Worm (Caenorhabditis elegans) whole organism, L3 larva: ENCODE data around the gene mbl-1.

Experiments used
- R02D3.7 ChIP-seq: fragments of 150-350 bp; optimal IDR thresholded peaks from 2 replicates; lab custom pipeline; 2014; ENCODE audit warnings: missing biosample characterization, missing genetic modification characterization
- ZK546.5 ChIP-seq: sonication (generic microtip); optimal IDR thresholded peaks from 2 replicates; lab custom pipeline; 2017; ENCODE audit warnings: missing biosample characterization, missing genetic modification characterization
- aly-2 ChIP-seq: fragments of 150-350 bp; optimal IDR thresholded peaks from 2 replicates; lab custom pipeline; 2014; ENCODE audit warnings: missing biosample characterization, missing genetic modification characterization
- ama-1 ChIP-seq: fragments of 150-350 bp; optimal IDR thresholded peaks from 2 replicates; lab custom pipeline; 2018
- ceh-16 ChIP-seq: sonication (generic microtip); optimal IDR thresholded peaks from 2 replicates; lab custom pipeline; 2017; ENCODE audit warnings: missing biosample characterization, missing genetic modification characterization
- ceh-28 ChIP-seq: fragments of 150-350 bp; optimal IDR thresholded peaks from 2 replicates; lab custom pipeline; 2014; ENCODE audit warnings: missing biosample characterization, missing genetic modification reagents, missing genetic modification characterization
- ceh-82 ChIP-seq: fragments of 150-350 bp; optimal IDR thresholded peaks from 2 replicates; lab custom pipeline; 2014; ENCODE audit warnings: missing biosample characterization, missing genetic modification characterization
- ceh-9 ChIP-seq: sonication (generic microtip); optimal IDR thresholded peaks from 2 replicates; lab custom pipeline; 2018; ENCODE audit warnings: missing biosample characterization, missing genetic modification characterization
- daf-12 ChIP-seq: fragments of 150-350 bp; optimal IDR thresholded peaks from 2 replicates; lab custom pipeline; 2014; ENCODE audit warnings: missing biosample characterization, missing genetic modification reagents, missing genetic modification characterization
- egl-5 ChIP-seq: fragments of 150-350 bp; optimal IDR thresholded peaks from 2 replicates; lab custom pipeline; 2017; ENCODE audit warnings: missing biosample characterization, missing genetic modification reagents, missing genetic modification characterization, inconsistent platforms
- elt-1 ChIP-seq: fragments of 150-350 bp; optimal IDR thresholded peaks from 2 replicates; lab custom pipeline; 2014; ENCODE audit warnings: missing biosample characterization, missing genetic modification characterization
- elt-2 ChIP-seq: sonication (generic microtip); optimal IDR thresholded peaks from 2 replicates; lab custom pipeline; 2016; ENCODE audit warnings: missing genetic modification reagents, mild to moderate bottlenecking, missing genetic modification characterization, missing compliant biosample characterization
- elt-3 ChIP-seq, 3 experiments: fragments of 150-350 bp in 1 of 3; sonication (generic microtip) in 2 of 3; optimal IDR thresholded peaks; 2 replicates in 2 of 3; 4 replicates in 1 of 3; lab custom pipeline; 2014 to 2017; ENCODE audit warnings: missing biosample characterization in 3 of 3, missing genetic modification characterization in 3 of 3
- fkh-10 ChIP-seq: sonication (generic microtip); optimal IDR thresholded peaks from 2 replicates; lab custom pipeline; 2017; ENCODE audit warnings: missing biosample characterization, missing genetic modification reagents, missing genetic modification characterization
- fkh-2 ChIP-seq: fragments of 150-350 bp; optimal IDR thresholded peaks from 2 replicates; lab custom pipeline; 2014; ENCODE audit warnings: missing biosample characterization, missing genetic modification reagents, missing genetic modification characterization
- hmg-11 ChIP-seq: sonication (generic microtip); optimal IDR thresholded peaks from 2 replicates; lab custom pipeline; 2016; ENCODE audit warnings: missing genetic modification characterization, missing compliant biosample characterization
- jun-1 ChIP-seq: fragments of 150-350 bp; optimal IDR thresholded peaks from 2 replicates; lab custom pipeline; 2014; ENCODE audit warnings: missing biosample characterization, missing genetic modification reagents, missing genetic modification characterization
- lin-15B ChIP-seq: fragments of 150-350 bp; optimal IDR thresholded peaks from 2 replicates; lab custom pipeline; 2014; ENCODE audit warnings: missing biosample characterization, missing genetic modification characterization
- lin-39 ChIP-seq: fragments of 150-350 bp; optimal IDR thresholded peaks from 2 replicates; lab custom pipeline; 2018; ENCODE audit warnings: missing biosample characterization, missing genetic modification reagents, missing genetic modification characterization
- lsy-12 ChIP-seq: sonication (generic microtip); optimal IDR thresholded peaks from 2 replicates; lab custom pipeline; 2016; ENCODE audit warnings: mild to moderate bottlenecking, missing genetic modification characterization, missing compliant biosample characterization
- mdl-1 ChIP-seq: fragments of 150-350 bp; optimal IDR thresholded peaks from 2 replicates; lab custom pipeline; 2014; ENCODE audit warnings: missing biosample characterization, missing genetic modification characterization
- nfya-1 ChIP-seq: sonication (generic microtip); optimal IDR thresholded peaks from 2 replicates; lab custom pipeline; 2017; ENCODE audit warnings: missing genetic modification characterization, mild to moderate bottlenecking, missing compliant biosample characterization, antibody characterized with exemption, moderate library complexity; ENCODE audit not compliant: insufficient read depth
- nhr-11 ChIP-seq: fragments of 150-350 bp; optimal IDR thresholded peaks from 2 replicates; lab custom pipeline; 2014; ENCODE audit warnings: missing biosample characterization, missing genetic modification characterization
- nhr-12 ChIP-seq: fragments of 150-350 bp; optimal IDR thresholded peaks from 2 replicates; lab custom pipeline; 2014; ENCODE audit warnings: missing biosample characterization, missing genetic modification characterization
- nhr-23 ChIP-seq: fragments of 150-350 bp; optimal IDR thresholded peaks from 2 replicates; lab custom pipeline; 2014; ENCODE audit warnings: missing biosample characterization, missing genetic modification reagents, missing genetic modification characterization
- nhr-237 ChIP-seq: fragments of 150-350 bp; optimal IDR thresholded peaks from 2 replicates; lab custom pipeline; 2014; ENCODE audit warnings: missing biosample characterization, missing genetic modification characterization
- nhr-25 ChIP-seq: sonication (generic microtip); optimal IDR thresholded peaks from 2 replicates; lab custom pipeline; 2017; ENCODE audit warnings: missing biosample characterization, missing genetic modification characterization
- nhr-67 ChIP-seq: fragments of 150-350 bp; optimal IDR thresholded peaks from 2 replicates; lab custom pipeline; 2014; ENCODE audit warnings: missing biosample characterization, missing genetic modification characterization
- nhr-76 ChIP-seq: fragments of 150-350 bp; sonication (generic microtip); optimal IDR thresholded peaks from 5 replicates; lab custom pipeline; 2014; ENCODE audit warnings: missing biosample characterization, missing genetic modification characterization
- nhr-77 ChIP-seq: fragments of 150-350 bp; optimal IDR thresholded peaks from 2 replicates; lab custom pipeline; 2014; ENCODE audit warnings: missing biosample characterization, missing genetic modification characterization
- pha-4 ChIP-seq: fragments of 150-350 bp; optimal IDR thresholded peaks from 2 replicates; lab custom pipeline; 2014; ENCODE audit warnings: missing biosample characterization, missing genetic modification reagents, missing genetic modification characterization
- pqm-1 ChIP-seq: fragments of 150-350 bp; optimal IDR thresholded peaks from 2 replicates; lab custom pipeline; 2017; ENCODE audit warnings: missing biosample characterization, missing genetic modification characterization, inconsistent platforms
- skn-1 ChIP-seq: fragments of 150-350 bp; optimal IDR thresholded peaks from 2 replicates; lab custom pipeline; 2014; ENCODE audit warnings: missing biosample characterization, missing genetic modification characterization
- snpc-4 ChIP-seq: fragments of 150-350 bp; optimal IDR thresholded peaks from 2 replicates; lab custom pipeline; 2014; ENCODE audit warnings: missing biosample characterization, missing genetic modification characterization
- tbx-2 ChIP-seq: sonication (generic microtip); optimal IDR thresholded peaks from 2 replicates; lab custom pipeline; 2016; ENCODE audit warnings: mild to moderate bottlenecking, missing genetic modification characterization, missing compliant biosample characterization
- unc-39 ChIP-seq: sonication (generic microtip); optimal IDR thresholded peaks from 4 replicates; lab custom pipeline; 2017; ENCODE audit warnings: missing biosample characterization, missing genetic modification characterization
- zag-1 ChIP-seq: fragments of 150-350 bp; optimal IDR thresholded peaks from 2 replicates; lab custom pipeline; 2014; ENCODE audit warnings: missing biosample characterization, missing genetic modification characterization
- ztf-11 ChIP-seq: fragments of 150-350 bp; optimal IDR thresholded peaks from 2 replicates; lab custom pipeline; 2014; ENCODE audit warnings: missing biosample characterization, missing genetic modification characterization
- ztf-4 ChIP-seq: fragments of 150-350 bp; optimal IDR thresholded peaks from 2 replicates; lab custom pipeline; 2014; ENCODE audit warnings: missing biosample characterization, missing genetic modification characterization

The mbl-1 gene

DNA sequence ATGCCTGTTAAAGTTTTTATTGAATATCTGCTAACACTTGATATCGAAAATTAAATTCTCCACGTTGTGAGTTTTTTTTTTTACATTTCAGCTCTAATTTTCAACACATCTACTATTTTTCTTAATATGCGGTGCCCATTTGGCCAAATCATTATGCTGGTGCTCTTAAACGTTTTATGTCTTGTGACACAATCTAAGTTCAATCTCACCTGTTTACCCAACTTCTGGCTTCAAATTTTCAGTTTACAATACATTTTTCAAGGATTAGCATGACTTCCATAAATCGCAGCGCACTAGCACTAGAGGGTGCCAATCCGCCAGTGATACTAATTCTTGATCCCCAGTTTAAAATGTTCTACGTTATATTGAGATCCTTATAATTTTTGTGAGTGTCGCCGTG, 36.1 kb upstream of the mbl-1 start:
- TF ChIP-seq aly-2 (no peak), ama-1 (lab: Kevin White, UChicago) (peak; percentile 33)

ce11 chrX:16943934-16944914, 34.2 kb upstream of the mbl-1 start:
- TF ChIP-seq nhr-23 (tag; lab: Kevin White, UChicago): no peak
- TF ChIP-seq aly-2: no peak
- no peak for TF ChIP-seq lsy-12 (tag; lab: Kevin White, UChicago)
- no peak for TF ChIP-seq nhr-67 (tag; lab: Kevin White, UChicago)
- no peak for TF ChIP-seq ceh-82 (tag; lab: Kevin White, UChicago)
- peak; percentile 96 for TF ChIP-seq ama-1 (lab: Kevin White, UChicago)
- TF ChIP-seq nfya-1 (tag; lab: Kevin White, UChicago): no peak
- peak; percentile 69 for TF ChIP-seq lin-39 (tag; lab: Kevin White, UChicago)
- no peak for TF ChIP-seq nhr-76 (tag; lab: Kevin White, UChicago)
- peak; percentile 42 for TF ChIP-seq pha-4
- no peak for TF ChIP-seq nhr-77 (tag; lab: Kevin White, UChicago)
- TF ChIP-seq fkh-2 (tag; lab: Kevin White, UChicago): no peak

DNA sequence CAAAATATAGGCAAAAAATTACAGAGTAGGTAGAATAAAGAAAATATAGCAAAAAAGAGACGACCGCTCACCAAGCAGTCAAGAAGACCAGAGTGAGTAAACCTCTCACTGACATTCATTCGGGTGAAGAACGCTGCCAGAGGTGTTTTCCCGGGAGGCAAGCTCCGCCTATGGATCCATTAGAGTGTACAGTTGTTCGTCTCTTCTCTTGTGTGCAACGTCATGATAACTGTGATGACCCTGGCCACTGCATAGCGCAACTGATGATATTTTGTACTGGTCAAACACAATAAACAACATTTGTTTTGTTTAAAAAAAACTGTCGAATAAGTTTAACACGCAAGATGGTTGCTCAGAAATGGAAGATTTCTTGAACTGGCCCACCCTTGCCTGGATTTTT, 25.5 kb upstream of the mbl-1 start, which contains the start of gene F52G3.8:
Gene F52G3.8 (minus strand): TSS at position 101 of the 400 bp plus-strand sequence.
- TF ChIP-seq mdl-1 (tag; lab: Kevin White, UChicago): no peak
- TF ChIP-seq R02D3.7 (tag; lab: Kevin White, UChicago): no peak
- TF ChIP-seq elt-2 (tag; lab: Kevin White, UChicago): no peak
- no peak for TF ChIP-seq ceh-9
- no peak for TF ChIP-seq ama-1 (lab: Kevin White, UChicago)
- TF ChIP-seq jun-1 (tag; lab: Kevin White, UChicago): no peak
- no peak for TF ChIP-seq lin-15B (tag; lab: Kevin White, UChicago)
- no peak for TF ChIP-seq fkh-10 (GFP tag; lab: Kevin White, UChicago)

DNA sequence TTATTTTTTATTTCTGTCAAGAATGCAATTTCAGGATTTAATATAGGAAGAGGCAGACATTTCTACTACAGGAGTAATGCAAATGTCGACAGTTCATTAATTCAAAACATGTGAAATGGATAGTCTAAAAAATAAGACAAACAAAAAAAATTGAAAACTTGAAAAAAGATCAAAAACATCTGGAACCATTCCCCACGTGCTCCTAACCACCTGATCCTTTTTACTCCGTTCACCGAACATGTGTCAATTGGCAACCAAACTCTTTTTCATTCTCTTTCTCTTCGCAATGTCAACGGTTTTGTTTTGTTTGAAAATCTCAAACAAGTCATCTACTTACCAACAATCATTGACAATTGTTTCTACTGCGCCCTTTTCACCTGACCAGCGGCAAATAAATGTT, 20.4 kb upstream of the mbl-1 start:
- TF ChIP-seq nhr-76 (tag; lab: Kevin White, UChicago) (no peak), ZK546.5 (no peak), ceh-16 (tag; lab: Kevin White, UChicago) (no peak), ztf-4 (tag; lab: Kevin White, UChicago) (no peak)
- TF ChIP-seq, all 47 proteins: peak for 0

- TF ChIP-seq nfya-1 (tag; lab: Kevin White, UChicago) (no peak), ztf-4 (tag; lab: Kevin White, UChicago) (no peak), elt-3 (tag; optimal IDR thresholded peaks at IDR 0.05; lab: Kevin White, UChicago) (no peak), nhr-77 (tag; lab: Kevin White, UChicago) (no peak), ZK546.5 (no peak), nhr-12 (tag; lab: Kevin White, UChicago) (no peak), ztf-11 (tag; lab: Kevin White, UChicago) (no peak), R02D3.7 (tag; lab: Kevin White, UChicago) (no peak), daf-12 (tag; lab: Kevin White, UChicago) (no peak), nhr-67 (tag; lab: Kevin White, UChicago) (no peak), nhr-11 (tag; lab: Kevin White, UChicago) (no peak), fkh-2 (tag; lab: Kevin White, UChicago) (no peak), hmg-11 (tag; lab: Kevin White, UChicago) (no peak)
Measured at ce11 chrX:16960346-16960745, 18.1 kb upstream of the mbl-1 start.

- TF ChIP-seq pqm-1: peak; percentile 68
- TF ChIP-seq ceh-16 (tag; lab: Kevin White, UChicago): no peak
- TF ChIP-seq R02D3.7 (tag; lab: Kevin White, UChicago): peak; percentile 61
- peak; percentile 83 for TF ChIP-seq ceh-28 (tag; lab: Kevin White, UChicago)
- peak; percentile 86 for TF ChIP-seq nhr-23 (tag; lab: Kevin White, UChicago)
- TF ChIP-seq zag-1 (tag; lab: Kevin White, UChicago): no peak
- TF ChIP-seq tbx-2 (tag; lab: Kevin White, UChicago): peak; percentile 51
- TF ChIP-seq nhr-237 (tag; lab: Kevin White, UChicago): no peak
- peak; percentile 71 for TF ChIP-seq elt-1
- peak; percentile 18 for TF ChIP-seq ceh-82 (tag; lab: Kevin White, UChicago)
- TF ChIP-seq fkh-2 (tag; lab: Kevin White, UChicago): no peak
- TF ChIP-seq snpc-4 (tag; lab: Kevin White, UChicago): peak; percentile 76
- TF ChIP-seq unc-39: no peak
- peak; percentile 74 for TF ChIP-seq elt-2 (tag; lab: Kevin White, UChicago)
- TF ChIP-seq elt-3 (tag; optimal IDR thresholded peaks at IDR 0.05; lab: Kevin White, UChicago): no peak
- peak; percentile 64 for TF ChIP-seq ama-1 (lab: Kevin White, UChicago)
- TF ChIP-seq skn-1 (tag; lab: Kevin White, UChicago): peak; percentile 86
- no peak for TF ChIP-seq ceh-9
- TF ChIP-seq nhr-67 (tag; lab: Kevin White, UChicago): no peak
- peak; percentile 92 for TF ChIP-seq nhr-25 (tag; lab: Kevin White, UChicago)
- TF ChIP-seq hmg-11 (tag; lab: Kevin White, UChicago): peak; percentile 95
- TF ChIP-seq egl-5 (tag; lab: Kevin White, UChicago): peak; percentile 89
Measured at ce11 chrX:16961387-16961786, 17.0 kb upstream of the mbl-1 start.
